Worm (Caenorhabditis elegans) whole organism, late embryonic: ENCODE results near the gene F07A11.1.

Source experiments
- C08G9.2 ChIP-seq: sonication (generic microtip); optimal IDR thresholded peaks from 2 replicates; lab custom pipeline; 2016; ENCODE audit warnings: mild to moderate bottlenecking, missing genetic modification characterization, moderate library complexity, missing compliant biosample characterization
- C38D4.7 ChIP-seq: fragments of 200-800 bp; sonication (Bioruptor generic); optimal IDR thresholded peaks from 2 replicates; lab custom pipeline; 2018; ENCODE audit warnings: mild to moderate bottlenecking, missing genetic modification characterization, moderate library complexity, missing compliant biosample characterization
- K02D7.2 ChIP-seq: sonication (generic microtip); optimal IDR thresholded peaks from 2 replicates; lab custom pipeline; 2017; ENCODE audit warnings: mild to moderate bottlenecking, missing genetic modification characterization, missing compliant biosample characterization
- Y22D7AL.16 ChIP-seq: sonication (generic microtip); optimal IDR thresholded peaks from 2 replicates; lab custom pipeline; 2016; ENCODE audit warnings: missing genetic modification characterization, missing compliant biosample characterization
- ahr-1 ChIP-seq: sonication (generic microtip); optimal IDR thresholded peaks from 2 replicates; lab custom pipeline; 2016; ENCODE audit warnings: missing genetic modification characterization, missing compliant biosample characterization
- ceh-18 ChIP-seq: sonication (generic microtip); optimal IDR thresholded peaks from 2 replicates; lab custom pipeline; 2016; ENCODE audit warnings: missing genetic modification characterization, missing compliant biosample characterization
- ceh-19 ChIP-seq: fragments of 200-800 bp; sonication (Bioruptor generic); optimal IDR thresholded peaks from 2 replicates; lab custom pipeline; 2018; ENCODE audit warnings: mild to moderate bottlenecking, missing genetic modification characterization, missing compliant biosample characterization
- ceh-2 ChIP-seq: sonication (generic microtip); optimal IDR thresholded peaks from 2 replicates; lab custom pipeline; 2016; ENCODE audit warnings: missing genotype, missing genetic modification characterization, missing compliant biosample characterization
- ceh-22 ChIP-seq: sonication (generic microtip); optimal IDR thresholded peaks from 2 replicates; lab custom pipeline; 2017; ENCODE audit warnings: missing biosample characterization, missing genetic modification characterization
- ceh-30 ChIP-seq: fragments of 150-350 bp; optimal IDR thresholded peaks from 2 replicates; lab custom pipeline; 2014; ENCODE audit warnings: missing biosample characterization, missing genetic modification characterization
- ceh-31 ChIP-seq: sonication (generic microtip); optimal IDR thresholded peaks from 2 replicates; lab custom pipeline; 2016; ENCODE audit warnings: missing genetic modification characterization, missing compliant biosample characterization
- ceh-45 ChIP-seq: fragments of 200-800 bp; sonication (Bioruptor generic); IDR thresholded peaks from 2 replicates; pipeline ENCODE4 v1.3.6; 2022; ENCODE audit warnings: missing genetic modification reagents, missing genetic modification characterization, missing compliant biosample characterization
- ceh-6 ChIP-seq: fragments of 200-800 bp; sonication (Bioruptor generic); optimal IDR thresholded peaks from 2 replicates; lab custom pipeline; 2018; ENCODE audit warnings: mild to moderate bottlenecking, missing genetic modification characterization, missing compliant biosample characterization
- ceh-9 ChIP-seq: sonication (generic microtip); optimal IDR thresholded peaks from 2 replicates; lab custom pipeline; 2016; ENCODE audit warnings: mild to moderate bottlenecking, missing genetic modification characterization, inconsistent platforms, missing compliant biosample characterization
- dve-1 ChIP-seq: sonication (generic microtip); optimal IDR thresholded peaks from 2 replicates; lab custom pipeline; 2017; ENCODE audit warnings: antibody characterized with exemption, mild to moderate bottlenecking, missing genetic modification characterization, missing compliant biosample characterization
- elt-4 ChIP-seq: sonication (generic microtip); optimal IDR thresholded peaks from 2 replicates; lab custom pipeline; 2016; ENCODE audit warnings: missing genetic modification characterization, missing compliant biosample characterization
- ets-4 ChIP-seq: sonication (generic microtip); optimal IDR thresholded peaks from 2 replicates; lab custom pipeline; 2016; ENCODE audit warnings: missing genetic modification characterization, missing compliant biosample characterization
- eyg-1 ChIP-seq: sonication (generic microtip); optimal IDR thresholded peaks from 2 replicates; lab custom pipeline; 2016; ENCODE audit warnings: missing genotype, missing genetic modification characterization, missing compliant biosample characterization
- fax-1 ChIP-seq: sonication (generic microtip); optimal IDR thresholded peaks from 2 replicates; lab custom pipeline; 2016; ENCODE audit warnings: missing genotype, missing genetic modification characterization, missing compliant biosample characterization
- gmeb-2 ChIP-seq: sonication (generic microtip); optimal IDR thresholded peaks from 2 replicates; lab custom pipeline; 2016; ENCODE audit warnings: missing genetic modification characterization, inconsistent platforms, missing compliant biosample characterization
- hlh-13 ChIP-seq: fragments of 200-800 bp; sonication (Bioruptor generic); optimal IDR thresholded peaks from 2 replicates; lab custom pipeline; 2018; ENCODE audit warnings: mild to moderate bottlenecking, missing genetic modification characterization, missing compliant biosample characterization
- hlh-15 ChIP-seq: sonication (generic microtip); optimal IDR thresholded peaks from 2 replicates; lab custom pipeline; 2016; ENCODE audit warnings: missing genetic modification characterization, missing compliant biosample characterization
- hlh-30 ChIP-seq: sonication (generic microtip); optimal IDR thresholded peaks from 2 replicates; lab custom pipeline; 2017; ENCODE audit warnings: antibody characterized with exemption, missing genetic modification characterization, missing compliant biosample characterization; ENCODE audit not compliant: insufficient read depth
- lin-11 ChIP-seq: fragments of 200-800 bp; sonication (Bioruptor generic); optimal IDR thresholded peaks from 2 replicates; lab custom pipeline; 2018; ENCODE audit warnings: mild to moderate bottlenecking, missing genetic modification characterization, missing compliant biosample characterization
- mec-3 ChIP-seq: sonication (generic microtip); optimal IDR thresholded peaks from 2 replicates; lab custom pipeline; 2016; ENCODE audit warnings: borderline replicate concordance, missing genetic modification characterization, missing compliant biosample characterization
- nhr-232 ChIP-seq: sonication (generic microtip); optimal IDR thresholded peaks from 2 replicates; lab custom pipeline; 2016; ENCODE audit warnings: missing genetic modification characterization, missing compliant biosample characterization
- npax-4 ChIP-seq: sonication (generic microtip); optimal IDR thresholded peaks from 2 replicates; lab custom pipeline; 2016; ENCODE audit warnings: missing genetic modification characterization, missing compliant biosample characterization
- odd-2 ChIP-seq: sonication (generic microtip); optimal IDR thresholded peaks from 2 replicates; lab custom pipeline; 2017; ENCODE audit warnings: antibody characterized with exemption, mild to moderate bottlenecking, missing genetic modification characterization, missing compliant biosample characterization
- pag-3 ChIP-seq: sonication (generic microtip); optimal IDR thresholded peaks from 2 replicates; lab custom pipeline; 2016; ENCODE audit warnings: missing compliant biosample characterization, missing genetic modification characterization, borderline replicate concordance
- pat-9 ChIP-seq: fragments of 200-800 bp; sonication (Bioruptor generic); optimal IDR thresholded peaks from 2 replicates; lab custom pipeline; 2018; ENCODE audit warnings: mild to moderate bottlenecking, missing genetic modification characterization, moderate library complexity, missing compliant biosample characterization
- pax-1 ChIP-seq: fragments of 150-350 bp; optimal IDR thresholded peaks from 2 replicates; lab custom pipeline; 2014; ENCODE audit warnings: missing biosample characterization, missing genetic modification characterization
- pha-4 ChIP-seq: fragments of 150-350 bp; optimal IDR thresholded peaks from 2 replicates; lab custom pipeline; 2018; ENCODE audit warnings: missing biosample characterization, missing genetic modification reagents, missing genetic modification characterization
- pros-1 ChIP-seq: fragments of 150-350 bp; optimal IDR thresholded peaks from 2 replicates; lab custom pipeline; 2014; ENCODE audit warnings: missing biosample characterization, missing genetic modification reagents, missing genetic modification characterization
- ref-2 ChIP-seq: sonication (generic microtip); optimal IDR thresholded peaks from 2 replicates; lab custom pipeline; 2016; ENCODE audit warnings: missing genetic modification characterization, missing compliant biosample characterization
- rnt-1 ChIP-seq: sonication (generic microtip); optimal IDR thresholded peaks from 2 replicates; lab custom pipeline; 2016; ENCODE audit warnings: missing genetic modification characterization, missing compliant biosample characterization
- sdc-2 ChIP-seq: sonication (generic microtip); optimal IDR thresholded peaks from 2 replicates; lab custom pipeline; 2016; ENCODE audit warnings: missing genotype, missing genetic modification characterization, missing compliant biosample characterization
- sox-2 ChIP-seq: fragments of 200-800 bp; sonication (Bioruptor generic); IDR thresholded peaks from 2 replicates; pipeline ENCODE4 v1.3.6; 2022; ENCODE audit warnings: missing genetic modification reagents, missing genetic modification characterization, missing compliant biosample characterization
- sox-4 ChIP-seq: sonication (generic microtip); optimal IDR thresholded peaks from 2 replicates; lab custom pipeline; 2017; ENCODE audit warnings: mild to moderate bottlenecking, missing genetic modification characterization, inconsistent platforms, missing compliant biosample characterization
- ttx-3 ChIP-seq: sonication (generic microtip); optimal IDR thresholded peaks from 2 replicates; lab custom pipeline; 2016; ENCODE audit warnings: missing genetic modification reagents, missing genetic modification characterization, missing compliant biosample characterization
- unc-3 ChIP-seq, 2 experiments: fragments of 200-800 bp in 1 of 2; sonication (Bioruptor generic) in 1 of 2; sonication (generic microtip) in 1 of 2; conservative IDR thresholded peaks in 1 of 2; optimal IDR thresholded peaks in 1 of 2; 2 replicates each; pipeline versions ENCODE4 v1.3.6 to Lab custom; 2016 to 2022; ENCODE audit warnings: missing compliant biosample characterization in 2 of 2, missing genetic modification characterization in 2 of 2, missing genetic modification reagents in 1 of 2
- unc-42 ChIP-seq: sonication (generic microtip); optimal IDR thresholded peaks from 2 replicates; lab custom pipeline; 2016; ENCODE audit warnings: missing genotype, missing genetic modification characterization, missing compliant biosample characterization
- unc-55 ChIP-seq: sonication (generic microtip); optimal IDR thresholded peaks from 2 replicates; lab custom pipeline; 2017; ENCODE audit warnings: missing biosample characterization, missing genetic modification reagents, missing genetic modification characterization
- unc-86 ChIP-seq: sonication (generic microtip); optimal IDR thresholded peaks from 2 replicates; lab custom pipeline; 2016; ENCODE audit warnings: missing genetic modification characterization, missing compliant biosample characterization
- ztf-16 ChIP-seq: sonication (generic microtip); optimal IDR thresholded peaks from 2 replicates; lab custom pipeline; 2017; ENCODE audit warnings: missing genetic modification characterization, missing compliant biosample characterization

F07A11.1 gene

DNA sequence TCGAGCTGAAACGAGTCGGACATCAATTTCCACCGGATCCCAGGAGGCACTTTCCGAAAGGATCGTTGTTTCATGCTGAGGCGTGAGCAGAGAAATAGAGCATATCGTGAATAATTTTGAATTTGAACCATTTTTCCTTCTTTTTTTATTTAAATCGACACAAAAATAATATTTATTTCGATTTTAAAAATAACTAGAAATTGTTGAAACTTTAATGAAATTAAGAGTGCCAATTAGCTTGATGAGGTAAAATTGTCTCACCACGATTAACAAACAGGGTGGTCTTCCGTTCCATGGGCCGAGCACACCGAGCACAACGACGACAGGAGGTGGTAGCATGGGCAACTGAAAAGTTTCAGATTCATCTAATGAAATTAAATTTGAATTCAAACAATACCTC, 3.6 kb downstream of the F07A11.1 start:
- TF ChIP-seq unc-86 (no peak), K02D7.2 (tag; lab: Kevin White, UChicago) (no peak), rnt-1 (tag; lab: Kevin White, UChicago) (no peak), Y22D7AL.16 (tag; lab: Kevin White, UChicago) (no peak), pha-4 (tag; lab: Kevin White, UChicago) (no peak), ets-4 (tag; lab: Kevin White, UChicago) (no peak), sdc-2 (no peak), ceh-6 (no peak)

DNA sequence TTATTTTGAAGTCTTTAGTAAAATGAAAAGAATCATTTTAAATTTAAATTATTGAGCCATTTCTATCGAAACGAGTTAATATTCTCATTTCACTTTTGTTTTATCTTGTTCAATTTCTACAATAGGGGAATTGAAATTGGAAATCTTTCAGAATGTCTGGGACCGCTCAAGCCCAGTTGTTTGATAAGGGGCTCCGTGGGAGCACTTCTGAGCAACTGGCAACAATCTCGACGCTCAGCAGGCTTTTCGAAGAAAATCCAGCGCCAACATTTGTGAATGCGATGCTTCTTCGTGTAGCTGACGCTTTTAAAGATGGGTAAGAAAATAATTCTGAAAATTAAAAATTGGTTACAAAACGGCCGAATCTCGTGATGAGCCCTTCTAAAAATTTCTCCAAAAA, 9.2 kb downstream of the F07A11.1 start, which contains the start of gene ints-7:
Gene ints-7 (plus strand): TSS at position 152 of the 400 bp plus-strand sequence.
- TF ChIP-seq nhr-232 (tag; lab: Kevin White, UChicago) (no peak), dve-1 (tag; lab: Kevin White, UChicago) (no peak), C08G9.2 (no peak), ztf-16 (tag; lab: Kevin White, UChicago) (no peak), npax-4 (tag; lab: Kevin White, UChicago) (no peak), eyg-1 (no peak), ttx-3 (tag; lab: Kevin White, UChicago) (no peak), sox-4 (no peak), unc-3 (GFP tag; conservative IDR thresholded peaks at IDR 0.05; lab: Robert Waterston, UW) (no peak), unc-3 (tag; optimal IDR thresholded peaks at IDR 0.05; lab: Kevin White, UChicago) (no peak), pag-3 (tag; lab: Kevin White, UChicago) (no peak), fax-1 (tag; lab: Kevin White, UChicago) (no peak), pat-9 (tag; lab: Kevin White, UChicago) (no peak), hlh-15 (tag; lab: Kevin White, UChicago) (no peak), pros-1 (tag; lab: Kevin White, UChicago) (no peak), ceh-2 (tag; lab: Kevin White, UChicago) (no peak), ceh-18 (tag; lab: Kevin White, UChicago) (no peak), ceh-22 (tag; lab: Kevin White, UChicago) (no peak), gmeb-2 (tag; lab: Kevin White, UChicago) (no peak)
- TF ChIP-seq, all 69 proteins: peak for 0

- TF ChIP-seq ttx-3 (tag; lab: Kevin White, UChicago) (no peak), ceh-6 (no peak), hlh-15 (tag; lab: Kevin White, UChicago) (no peak), ahr-1 (tag; lab: Kevin White, UChicago) (no peak), K02D7.2 (tag; lab: Kevin White, UChicago) (no peak), C38D4.7 (no peak), ceh-19 (GFP tag; lab: Kevin White, UChicago) (no peak), hlh-30 (tag; lab: Kevin White, UChicago) (no peak), rnt-1 (tag; lab: Kevin White, UChicago) (no peak), fax-1 (tag; lab: Kevin White, UChicago) (no peak), ceh-31 (peak; percentile 39), mec-3 (tag; lab: Kevin White, UChicago) (no peak), pag-3 (tag; lab: Kevin White, UChicago) (no peak), odd-2 (tag; lab: Kevin White, UChicago) (no peak), lin-11 (tag; lab: Kevin White, UChicago) (no peak), unc-55 (GFP tag; lab: Kevin White, UChicago) (no peak), ceh-18 (tag; lab: Kevin White, UChicago) (no peak), C08G9.2 (peak; percentile 20), ceh-45 (GFP tag; lab: Robert Waterston, UW) (no peak), sox-2 (no peak), ref-2 (tag; lab: Kevin White, UChicago) (no peak), unc-42 (tag; lab: Kevin White, UChicago) (peak; percentile 4), unc-86 (no peak), nhr-232 (tag; lab: Kevin White, UChicago) (no peak), gmeb-2 (tag; lab: Kevin White, UChicago) (no peak), pax-1 (tag; lab: Kevin White, UChicago) (no peak), hlh-13 (no peak), ceh-9 (tag; lab: Kevin White, UChicago) (no peak), ceh-2 (tag; lab: Kevin White, UChicago) (peak; percentile 14), ceh-30 (tag; lab: Kevin White, UChicago) (no peak), dve-1 (tag; lab: Kevin White, UChicago) (no peak), elt-4 (tag; lab: Kevin White, UChicago) (no peak), npax-4 (tag; lab: Kevin White, UChicago) (no peak)
Observed at ce11 chrII:11578327-11578726, 13.6 kb downstream of the F07A11.1 start, which contains the start of gene smc-6. smc-6 (plus strand) TSS chrII:11578716.
